Worm (Caenorhabditis elegans) whole organism, young adult: ENCODE results near the gene C55A6.10.

Experiments used
- B0035.1 ChIP-seq: sonication (generic microtip); optimal IDR thresholded peaks from 2 replicates; lab custom pipeline; 2016; ENCODE audit warnings: missing genetic modification characterization, mild to moderate bottlenecking, missing compliant biosample characterization, missing genotype, missing genetic modification reagents
- B0336.3 ChIP-seq: fragments of 200-800 bp; sonication (Bioruptor generic); IDR thresholded peaks from 2 replicates; pipeline ENCODE4 v1.3.6; 2022; ENCODE audit warnings: missing genetic modification characterization, missing compliant biosample characterization
- D2030.7 ChIP-seq: fragments of 200-800 bp; sonication (Bioruptor generic); IDR thresholded peaks from 2 replicates; pipeline ENCODE4 v1.3.6; 2022; ENCODE audit warnings: missing genetic modification reagents, missing genetic modification characterization, missing compliant biosample characterization
- F23B12.7 ChIP-seq: sonication (generic microtip); optimal IDR thresholded peaks from 2 replicates; lab custom pipeline; 2017; ENCODE audit warnings: missing genetic modification characterization, mild to moderate bottlenecking, missing compliant biosample characterization, antibody characterized with exemption, moderate library complexity; ENCODE audit not compliant: insufficient read depth
- F33H1.4 ChIP-seq: fragments of 200-800 bp; sonication (Bioruptor generic); IDR thresholded peaks from 2 replicates; pipeline ENCODE4 v1.3.6; 2022; ENCODE audit warnings: missing genetic modification reagents, missing genetic modification characterization, missing compliant biosample characterization
- F39B2.1 ChIP-seq: fragments of 200-800 bp; sonication (Bioruptor generic); IDR thresholded peaks from 2 replicates; pipeline ENCODE4 v1.3.6; 2022; ENCODE audit warnings: missing genetic modification reagents, missing genetic modification characterization, missing compliant biosample characterization
- F55B11.4 ChIP-seq: sonication (generic microtip); optimal IDR thresholded peaks from 2 replicates; lab custom pipeline; 2016; ENCODE audit warnings: missing compliant biosample characterization, missing genetic modification characterization, borderline replicate concordance; ENCODE audit not compliant: insufficient read depth
- F57C9.4 ChIP-seq: sonication (generic microtip); optimal IDR thresholded peaks from 2 replicates; lab custom pipeline; 2017; ENCODE audit warnings: mild to moderate bottlenecking, missing genetic modification characterization, missing compliant biosample characterization
- ZK185.1 ChIP-seq: sonication (generic microtip); optimal IDR thresholded peaks from 2 replicates; lab custom pipeline; 2016; ENCODE audit warnings: mild to moderate bottlenecking, missing genetic modification characterization, missing compliant biosample characterization; ENCODE audit not compliant: poor library complexity, severe bottlenecking
- bed-1 ChIP-seq: fragments of 200-800 bp; sonication (Bioruptor generic); IDR thresholded peaks from 2 replicates; pipeline ENCODE4 v1.3.6; 2022; ENCODE audit warnings: missing genetic modification reagents, missing genetic modification characterization, missing compliant biosample characterization
- ceh-100 ChIP-seq: fragments of 200-800 bp; sonication (Bioruptor generic); IDR thresholded peaks from 2 replicates; pipeline ENCODE4 v1.3.6; 2022; ENCODE audit warnings: missing genetic modification reagents, missing genetic modification characterization, missing compliant biosample characterization
- ceh-58 ChIP-seq: fragments of 200-800 bp; sonication (Bioruptor generic); IDR thresholded peaks from 2 replicates; pipeline ENCODE4 v1.3.6; 2022; ENCODE audit warnings: missing genetic modification characterization, missing compliant biosample characterization
- ceh-91 ChIP-seq: fragments of 200-800 bp; sonication (Bioruptor generic); IDR thresholded peaks from 2 replicates; pipeline ENCODE4 v1.3.6; 2022; ENCODE audit warnings: missing genetic modification reagents, missing genetic modification characterization, missing compliant biosample characterization
- chd-7 ChIP-seq: sonication (generic microtip); optimal IDR thresholded peaks from 2 replicates; lab custom pipeline; 2016; ENCODE audit warnings: mild to moderate bottlenecking, missing genetic modification characterization, moderate library complexity, missing compliant biosample characterization
- egl-18 ChIP-seq: fragments of 200-800 bp; sonication (Bioruptor generic); IDR thresholded peaks from 2 replicates; pipeline ENCODE4 v1.3.6; 2022; ENCODE audit warnings: missing genetic modification reagents, missing genetic modification characterization, missing compliant biosample characterization
- egl-44 ChIP-seq: fragments of 200-800 bp; sonication (Bioruptor generic); IDR thresholded peaks from 2 replicates; pipeline ENCODE4 v1.3.6; 2022; ENCODE audit warnings: missing genetic modification reagents, missing genetic modification characterization, missing compliant biosample characterization
- ekl-4 ChIP-seq: fragments of 200-800 bp; sonication (Bioruptor generic); IDR thresholded peaks from 2 replicates; pipeline ENCODE4 v1.3.6; 2022; ENCODE audit warnings: missing genetic modification reagents, missing genetic modification characterization, missing compliant biosample characterization
- hrde-1 ChIP-seq: sonication (generic microtip); optimal IDR thresholded peaks from 2 replicates; lab custom pipeline; 2016; ENCODE audit warnings: missing genetic modification characterization, mild to moderate bottlenecking, missing compliant biosample characterization, moderate library complexity, missing genotype, missing genetic modification reagents, borderline replicate concordance
- hsf-1 ChIP-seq: fragments of 200-800 bp; sonication (Bioruptor generic); IDR thresholded peaks from 2 replicates; pipeline ENCODE4 v1.3.6; 2022; ENCODE audit warnings: missing genetic modification reagents, missing genetic modification characterization, missing compliant biosample characterization
- lag-1 ChIP-seq: fragments of 200-800 bp; sonication (Bioruptor generic); IDR thresholded peaks from 2 replicates; pipeline ENCODE4 v1.3.6; 2022; ENCODE audit warnings: missing genetic modification reagents, missing genetic modification characterization, missing compliant biosample characterization
- lin-35 ChIP-seq, 3 experiments: fragments of 150-350 bp in 2 of 3; sonication (generic microtip) in 1 of 3; optimal IDR thresholded peaks; 2 replicates each; lab custom pipeline; 2014 to 2018; ENCODE audit warnings: missing biosample characterization in 3 of 3, missing genetic modification characterization in 3 of 3, missing genetic modification reagents in 3 of 3
- lsy-27 ChIP-seq: sonication (generic microtip); optimal IDR thresholded peaks from 2 replicates; lab custom pipeline; 2017; ENCODE audit warnings: missing genetic modification characterization, mild to moderate bottlenecking, missing compliant biosample characterization, antibody characterized with exemption, missing genotype, borderline replicate concordance; ENCODE audit not compliant: insufficient read depth
- madf-6 ChIP-seq: fragments of 200-800 bp; sonication (Bioruptor generic); IDR thresholded peaks from 2 replicates; pipeline ENCODE4 v1.3.6; 2022; ENCODE audit warnings: missing genetic modification reagents, missing genetic modification characterization, missing compliant biosample characterization
- mcd-1 ChIP-seq: fragments of 200-800 bp; sonication (Bioruptor generic); IDR thresholded peaks from 2 replicates; pipeline ENCODE4 v1.3.6; 2022; ENCODE audit warnings: missing genetic modification reagents, missing genetic modification characterization, missing compliant biosample characterization
- mes-4 ChIP-seq: sonication (generic microtip); optimal IDR thresholded peaks from 2 replicates; lab custom pipeline; 2016; ENCODE audit warnings: missing genotype, missing genetic modification characterization, missing compliant biosample characterization
- mxl-1 ChIP-seq: sonication (generic microtip); optimal IDR thresholded peaks from 2 replicates; lab custom pipeline; 2016; ENCODE audit warnings: missing genetic modification characterization, missing compliant biosample characterization
- nfya-2 ChIP-seq: fragments of 200-800 bp; sonication (Bioruptor generic); IDR thresholded peaks from 2 replicates; pipeline ENCODE4 v1.3.6; 2022; ENCODE audit warnings: missing genetic modification reagents, missing genetic modification characterization, missing compliant biosample characterization
- nhr-120 ChIP-seq: fragments of 200-800 bp; sonication (Bioruptor generic); IDR thresholded peaks from 2 replicates; pipeline ENCODE4 v1.3.6; 2022; ENCODE audit warnings: missing genetic modification characterization, missing compliant biosample characterization
- snpc-1.3 ChIP-seq: sonication (generic microtip); optimal IDR thresholded peaks from 2 replicates; lab custom pipeline; 2017; ENCODE audit warnings: missing genetic modification characterization, mild to moderate bottlenecking, missing compliant biosample characterization, antibody characterized with exemption, moderate library complexity, missing genotype, missing genetic modification reagents; ENCODE audit not compliant: insufficient read depth
- sptf-2 ChIP-seq: fragments of 200-800 bp; sonication (Bioruptor generic); optimal IDR thresholded peaks from 2 replicates; lab custom pipeline; 2018; ENCODE audit warnings: mild to moderate bottlenecking, missing genetic modification characterization, missing compliant biosample characterization
- xnd-1 ChIP-seq: sonication (generic microtip); optimal IDR thresholded peaks from 2 replicates; lab custom pipeline; 2016; ENCODE audit warnings: missing genotype, missing genetic modification reagents, missing genetic modification characterization, missing compliant biosample characterization
- ztf-18 ChIP-seq: sonication (generic microtip); optimal IDR thresholded peaks from 2 replicates; lab custom pipeline; 2016; ENCODE audit warnings: missing genotype, mild to moderate bottlenecking, missing genetic modification characterization, missing compliant biosample characterization
- ztf-22 ChIP-seq: fragments of 200-800 bp; sonication (Bioruptor generic); optimal IDR thresholded peaks from 2 replicates; lab custom pipeline; 2018; ENCODE audit warnings: mild to moderate bottlenecking, missing genetic modification characterization, moderate library complexity, missing compliant biosample characterization
- ztf-28 ChIP-seq: fragments of 200-800 bp; sonication (Bioruptor generic); IDR thresholded peaks from 2 replicates; pipeline ENCODE4 v1.3.6; 2022; ENCODE audit warnings: missing genetic modification reagents, missing genetic modification characterization, missing compliant biosample characterization

C55A6.10 gene

ce11 chrV:11508773-11509172, 3.6 kb downstream of the C55A6.10 start, which contains the start of gene ttll-5:
Gene ttll-5, plus strand, starts transcription at chrV:11509060.
- TF ChIP-seq nfya-2 (GFP tag; lab: Robert Waterston, UW) (no peak), lin-35 (GFP tag; optimal IDR thresholded peaks at IDR 0.05; lab: Kevin White, UChicago) (no peak)

ce11 chrV:11513432-11513831, 8.3 kb downstream of the C55A6.10 start, which contains the start of gene C55A6.3:
Gene C55A6.3, minus strand, starts transcription at chrV:11513532.
- TF ChIP-seq F39B2.1 (GFP tag; lab: Robert Waterston, UW) = no peak
- TF ChIP-seq B0336.3 (GFP tag; lab: Robert Waterston, UW) = no peak
- TF ChIP-seq F33H1.4 = no peak
- no peak for TF ChIP-seq sptf-2 (GFP tag; lab: Kevin White, UChicago)
- TF ChIP-seq B0035.1 (tag; lab: Kevin White, UChicago) = no peak
- TF ChIP-seq egl-18 = no peak
- no peak for TF ChIP-seq lsy-27
- TF ChIP-seq snpc-1.3 (tag; lab: Kevin White, UChicago) = no peak
- TF ChIP-seq F57C9.4 (tag; lab: Kevin White, UChicago) = no peak
- TF ChIP-seq ceh-91 (GFP tag; lab: Robert Waterston, UW) = no peak
- TF ChIP-seq chd-7 (tag; lab: Kevin White, UChicago) = no peak
- no peak for TF ChIP-seq nhr-120 (GFP tag; lab: Robert Waterston, UW)
- no peak for TF ChIP-seq hsf-1 (GFP tag; lab: Robert Waterston, UW)
- no peak for TF ChIP-seq D2030.7 (GFP tag; lab: Robert Waterston, UW)
- no peak for TF ChIP-seq mes-4
- TF ChIP-seq ztf-18 (tag; lab: Kevin White, UChicago) = no peak

ce11 chrV:11514677-11515076, 9.5 kb downstream of the C55A6.10 start, which contains the start of gene C55A6.6:
Gene C55A6.6, minus strand, starts transcription at chrV:11514737.
- no peak for TF ChIP-seq ztf-22
- TF ChIP-seq sptf-2 (GFP tag; lab: Kevin White, UChicago) = no peak
- no peak for TF ChIP-seq ztf-28 (GFP tag; lab: Robert Waterston, UW)
- TF ChIP-seq ZK185.1 = no peak
- no peak for TF ChIP-seq ceh-100 (GFP tag; lab: Robert Waterston, UW)
- TF ChIP-seq ceh-58 (GFP tag; lab: Robert Waterston, UW) = no peak
- TF ChIP-seq, all 124 proteins: peak for 0

ce11 chrV:11515145-11515544, 10.0 kb downstream of the C55A6.10 start:
- TF ChIP-seq mxl-1 (tag; lab: Kevin White, UChicago) = no peak
- no peak for TF ChIP-seq F23B12.7 (tag; lab: Kevin White, UChicago)
- TF ChIP-seq B0336.3 (GFP tag; lab: Robert Waterston, UW) = no peak
- no peak for TF ChIP-seq ekl-4 (GFP tag; lab: Robert Waterston, UW)
- 0 out of 2 replicates have a peak, but pooled peaks have one; percentile 27 for TF ChIP-seq lag-1 (GFP tag; lab: Robert Waterston, UW)
- no peak for TF ChIP-seq chd-7 (tag; lab: Kevin White, UChicago)
- TF ChIP-seq F55B11.4 (tag; lab: Kevin White, UChicago) = no peak
- TF ChIP-seq egl-44 (GFP tag; lab: Robert Waterston, UW) = no peak

ce11 chrV:11516141-11516591, 11.0 kb downstream of the C55A6.10 start, which contains the start of gene sdz-8:
Gene sdz-8, minus strand, starts transcription at chrV:11516191.
- TF ChIP-seq mes-4 (no peak), xnd-1 (tag; lab: Kevin White, UChicago) (no peak), bed-1 (GFP tag; lab: Robert Waterston, UW) (no peak), hrde-1 (tag; lab: Kevin White, UChicago) (no peak), madf-6 (GFP tag; lab: Robert Waterston, UW) (no peak), mcd-1 (no peak)
